Worm (Caenorhabditis elegans) whole organism, L1 larva: ENCODE data around the gene famh-136.

Experiments used
- C04F5.9 ChIP-seq: sonication (generic microtip); optimal IDR thresholded peaks from 2 replicates; lab custom pipeline; 2016; ENCODE audit warnings: missing genetic modification characterization, missing compliant biosample characterization
- C34B4.2 ChIP-seq: sonication (generic microtip); optimal IDR thresholded peaks from 2 replicates; lab custom pipeline; 2017; ENCODE audit warnings: mild to moderate bottlenecking, missing genetic modification characterization, missing compliant biosample characterization
- F16B12.6 ChIP-seq: fragments of 150-350 bp; optimal IDR thresholded peaks from 2 replicates; lab custom pipeline; 2014; ENCODE audit warnings: missing biosample characterization, missing genetic modification characterization
- Y116A8C.19 ChIP-seq: sonication (generic microtip); optimal IDR thresholded peaks from 2 replicates; lab custom pipeline; 2016; ENCODE audit warnings: missing compliant biosample characterization, missing genetic modification characterization, borderline replicate concordance
- aha-1 ChIP-seq: fragments of 150-350 bp; optimal IDR thresholded peaks from 2 replicates; lab custom pipeline; 2014; ENCODE audit warnings: missing biosample characterization, missing genetic modification characterization
- alr-1 ChIP-seq: fragments of 200-800 bp; sonication (Bioruptor generic); optimal IDR thresholded peaks from 2 replicates; lab custom pipeline; 2018; ENCODE audit warnings: borderline replicate concordance, mild to moderate bottlenecking, missing genetic modification characterization, missing compliant biosample characterization
- aly-2 ChIP-seq: fragments of 150-350 bp; optimal IDR thresholded peaks from 2 replicates; lab custom pipeline; 2014; ENCODE audit warnings: missing biosample characterization, missing genetic modification characterization
- ama-1 ChIP-seq: fragments of 150-350 bp; optimal IDR thresholded peaks from 2 replicates; lab custom pipeline; 2014
- ceh-88 ChIP-seq: fragments of 200-800 bp; sonication (Bioruptor generic); IDR thresholded peaks from 2 replicates; pipeline ENCODE4 v1.3.6; 2022; ENCODE audit warnings: missing genetic modification characterization, missing compliant biosample characterization
- dsc-1 ChIP-seq: sonication (generic microtip); optimal IDR thresholded peaks from 2 replicates; lab custom pipeline; 2016; ENCODE audit warnings: mild to moderate bottlenecking, missing genetic modification characterization, missing compliant biosample characterization
- efl-3 ChIP-seq: fragments of 200-800 bp; sonication (Bioruptor generic); optimal IDR thresholded peaks from 2 replicates; lab custom pipeline; 2018; ENCODE audit warnings: mild to moderate bottlenecking, missing genetic modification characterization, missing compliant biosample characterization
- egl-27 ChIP-seq, 2 experiments: fragments of 150-350 bp in 1 of 2; sonication (generic microtip); optimal IDR thresholded peaks; 3 replicates each; lab custom pipeline; 2017 to 2018; ENCODE audit warnings: missing biosample characterization in 2 of 2, missing genetic modification characterization in 2 of 2, missing genetic modification reagents in 2 of 2
- elt-3 ChIP-seq, 6 experiments: fragments of 150-350 bp in 1 of 6; sonication (generic microtip); optimal IDR thresholded peaks; 2 replicates each; lab custom pipeline; 2017 to 2018; ENCODE audit warnings: missing biosample characterization in 6 of 6, missing genetic modification characterization in 6 of 6, inconsistent platforms in 1 of 6
- fkh-4 ChIP-seq: sonication (generic microtip); optimal IDR thresholded peaks from 2 replicates; lab custom pipeline; 2016; ENCODE audit warnings: missing compliant biosample characterization, missing genetic modification characterization, borderline replicate concordance
- fos-1 ChIP-seq: fragments of 150-350 bp; optimal IDR thresholded peaks from 2 replicates; lab custom pipeline; 2014; ENCODE audit warnings: missing biosample characterization, missing genetic modification characterization
- grh-1 ChIP-seq: fragments of 200-800 bp; sonication (Bioruptor generic); IDR thresholded peaks from 2 replicates; pipeline ENCODE4 v1.3.6; 2022; ENCODE audit warnings: missing genetic modification reagents, missing genetic modification characterization, missing compliant biosample characterization
- hlh-17 ChIP-seq: fragments of 200-800 bp; sonication (Bioruptor generic); optimal IDR thresholded peaks from 2 replicates; lab custom pipeline; 2018; ENCODE audit warnings: missing genetic modification characterization, mild to moderate bottlenecking, missing compliant biosample characterization, moderate library complexity, borderline replicate concordance
- lin-14 ChIP-seq: fragments of 200-800 bp; sonication (Bioruptor generic); optimal IDR thresholded peaks from 2 replicates; lab custom pipeline; 2018; ENCODE audit warnings: mild to moderate bottlenecking, missing genetic modification characterization, moderate library complexity, missing compliant biosample characterization
- lin-15B ChIP-seq: fragments of 150-350 bp; sonication (generic microtip); optimal IDR thresholded peaks from 3 replicates; lab custom pipeline; 2014; ENCODE audit warnings: missing biosample characterization, missing genetic modification characterization
- lin-35 ChIP-seq, 2 experiments: fragments of 150-350 bp; optimal IDR thresholded peaks; 2 replicates each; lab custom pipeline; 2014; ENCODE audit warnings: missing biosample characterization in 2 of 2, missing genetic modification characterization in 2 of 2, missing genetic modification reagents in 2 of 2
- lin-39 ChIP-seq: fragments of 150-350 bp; optimal IDR thresholded peaks from 2 replicates; lab custom pipeline; 2014; ENCODE audit warnings: missing biosample characterization, missing genetic modification reagents, missing genetic modification characterization
- lir-3 ChIP-seq: sonication (generic microtip); optimal IDR thresholded peaks from 2 replicates; lab custom pipeline; 2016; ENCODE audit warnings: mild to moderate bottlenecking, missing genetic modification characterization, moderate library complexity, missing compliant biosample characterization; ENCODE audit not compliant: poor library complexity
- lsy-2 ChIP-seq, 2 experiments: fragments of 150-350 bp; optimal IDR thresholded peaks; 2 replicates each; lab custom pipeline; 2014; ENCODE audit warnings: missing biosample characterization in 2 of 2, missing genetic modification characterization in 2 of 2
- mab-9 ChIP-seq: fragments of 200-800 bp; sonication (Bioruptor generic); IDR thresholded peaks from 2 replicates; pipeline ENCODE4 v1.3.6; 2022; ENCODE audit warnings: missing genetic modification reagents, missing genetic modification characterization, missing compliant biosample characterization
- mdl-1 ChIP-seq, 2 experiments: fragments of 150-350 bp; optimal IDR thresholded peaks; 2 replicates each; lab custom pipeline; 2014 to 2017; ENCODE audit warnings: missing biosample characterization in 2 of 2, missing genetic modification characterization in 2 of 2, inconsistent platforms in 1 of 2
- mef-2 ChIP-seq: fragments of 150-350 bp; optimal IDR thresholded peaks from 2 replicates; lab custom pipeline; 2014; ENCODE audit warnings: missing biosample characterization, missing genetic modification characterization
- mep-1 ChIP-seq: fragments of 150-350 bp; optimal IDR thresholded peaks from 2 replicates; lab custom pipeline; 2014; ENCODE audit warnings: missing biosample characterization, missing genetic modification characterization
- nhr-19 ChIP-seq: fragments of 200-800 bp; sonication (Bioruptor generic); conservative IDR thresholded peaks from 2 replicates; pipeline ENCODE4 v1.3.6; 2022; ENCODE audit warnings: missing genetic modification characterization, missing compliant biosample characterization
- nhr-47 ChIP-seq: sonication (generic microtip); optimal IDR thresholded peaks from 2 replicates; lab custom pipeline; 2016; ENCODE audit warnings: mild to moderate bottlenecking, missing genetic modification characterization, moderate library complexity, missing compliant biosample characterization
- nhr-71 ChIP-seq: sonication (generic microtip); optimal IDR thresholded peaks from 2 replicates; lab custom pipeline; 2016; ENCODE audit warnings: mild to moderate bottlenecking, missing genetic modification characterization, moderate library complexity, missing compliant biosample characterization
- nhr-84 ChIP-seq: sonication (generic microtip); optimal IDR thresholded peaks from 2 replicates; lab custom pipeline; 2017; ENCODE audit warnings: missing biosample characterization, missing genetic modification characterization
- nhr-85 ChIP-seq: sonication (generic microtip); peaks from one replicate; lab custom pipeline; 2016; ENCODE audit warnings: missing genetic modification characterization, inconsistent platforms, missing compliant biosample characterization
- pag-3 ChIP-seq: sonication (generic microtip); optimal IDR thresholded peaks from 2 replicates; lab custom pipeline; 2017; ENCODE audit warnings: missing genetic modification characterization, mild to moderate bottlenecking, missing compliant biosample characterization, antibody characterized with exemption, borderline replicate concordance; ENCODE audit not compliant: insufficient read depth
- pax-3 ChIP-seq: fragments of 200-800 bp; sonication (Bioruptor generic); optimal IDR thresholded peaks from 2 replicates; lab custom pipeline; 2018; ENCODE audit warnings: mild to moderate bottlenecking, missing genetic modification characterization, moderate library complexity, missing compliant biosample characterization
- snu-23 ChIP-seq: sonication (generic microtip); optimal IDR thresholded peaks from 2 replicates; lab custom pipeline; 2016; ENCODE audit warnings: missing genetic modification characterization, missing compliant biosample characterization
- sox-4 ChIP-seq: sonication (generic microtip); optimal IDR thresholded peaks from 2 replicates; lab custom pipeline; 2016; ENCODE audit warnings: missing genetic modification characterization, missing compliant biosample characterization
- sptf-1 ChIP-seq: fragments of 150-350 bp; optimal IDR thresholded peaks from 2 replicates; lab custom pipeline; 2014; ENCODE audit warnings: missing biosample characterization, missing genetic modification characterization
- swsn-7 ChIP-seq: sonication (generic microtip); optimal IDR thresholded peaks from 2 replicates; lab custom pipeline; 2016; ENCODE audit warnings: missing genetic modification characterization, missing compliant biosample characterization
- tbx-2 ChIP-seq: sonication (generic microtip); optimal IDR thresholded peaks from 2 replicates; lab custom pipeline; 2016; ENCODE audit warnings: missing genetic modification characterization, missing compliant biosample characterization
- unc-30 ChIP-seq: sonication (generic microtip); optimal IDR thresholded peaks from 2 replicates; lab custom pipeline; 2017; ENCODE audit warnings: missing biosample characterization, missing genetic modification characterization
- unc-98 ChIP-seq: fragments of 200-800 bp; sonication (Bioruptor generic); IDR thresholded peaks from 2 replicates; pipeline ENCODE4 v1.3.6; 2022; ENCODE audit warnings: missing genetic modification characterization, missing compliant biosample characterization
- zag-1 ChIP-seq: fragments of 150-350 bp; optimal IDR thresholded peaks from 2 replicates; lab custom pipeline; 2014; ENCODE audit warnings: missing biosample characterization, missing genetic modification characterization
- zip-4 ChIP-seq: fragments of 200-800 bp; sonication (Bioruptor generic); optimal IDR thresholded peaks from 2 replicates; lab custom pipeline; 2018; ENCODE audit warnings: mild to moderate bottlenecking, missing genetic modification characterization, moderate library complexity, missing compliant biosample characterization
- ztf-11 ChIP-seq, 2 experiments: sonication (generic microtip); optimal IDR thresholded peaks; 2 replicates each; lab custom pipeline; 2016 to 2017; ENCODE audit warnings: missing genetic modification characterization in 2 of 2, missing biosample characterization in 1 of 2, missing compliant biosample characterization in 1 of 2

The famh-136 gene

DNA sequence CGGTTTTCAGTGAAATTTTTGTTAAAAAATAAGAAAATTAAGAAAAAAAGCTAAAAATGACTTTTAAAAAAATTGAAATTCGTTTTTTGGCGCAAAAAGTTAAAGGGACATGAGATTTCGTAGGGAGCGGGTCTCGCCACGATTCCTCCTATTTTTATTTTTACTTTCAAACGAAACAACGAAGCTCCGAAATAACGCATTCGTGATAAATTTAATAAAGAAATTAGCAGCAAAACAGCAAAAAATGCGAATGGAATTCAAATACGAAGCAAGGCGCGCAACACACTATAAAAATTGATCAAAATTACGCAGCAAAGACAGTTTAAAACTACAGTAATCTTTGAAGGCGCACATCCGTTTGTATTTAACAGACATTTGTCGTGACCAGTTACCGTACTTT, 12.2 kb downstream of the famh-136 start (continued):
- TF ChIP-seq mef-2 (tag; lab: Kevin White, UChicago) = no peak
- no peak for TF ChIP-seq ama-1 (lab: Kevin White, UChicago)
- TF ChIP-seq sptf-1 (tag; lab: Kevin White, UChicago) = no peak
- no peak for TF ChIP-seq nhr-84
- TF ChIP-seq lin-35 (GFP tag; optimal IDR thresholded peaks at IDR 0.05; lab: Kevin White, UChicago) = peak; percentile 76 to 89
- TF ChIP-seq lin-15B (tag; lab: Kevin White, UChicago) = peak; percentile 84
- no peak for TF ChIP-seq lin-39 (tag; lab: Kevin White, UChicago)
- TF ChIP-seq F16B12.6 (tag; lab: Kevin White, UChicago) = no peak
- no peak for TF ChIP-seq C34B4.2 (tag; lab: Kevin White, UChicago)
- TF ChIP-seq sox-4 = no peak
- TF ChIP-seq lir-3 (tag; lab: Kevin White, UChicago) = no peak
- TF ChIP-seq aha-1 (tag; lab: Kevin White, UChicago) = no peak
- no peak for TF ChIP-seq ceh-88
- no peak for TF ChIP-seq hlh-17 (GFP tag; lab: Kevin White, UChicago)
- TF ChIP-seq ztf-11 (tag; optimal IDR thresholded peaks at IDR 0.05; lab: Kevin White, UChicago) = no peak
- peak; percentile 33 for TF ChIP-seq nhr-85 (tag; lab: Kevin White, UChicago)
- no peak for TF ChIP-seq zip-4 (GFP tag; lab: Kevin White, UChicago)
- no peak for TF ChIP-seq elt-3 (tag; optimal IDR thresholded peaks at IDR 0.05; lab: Kevin White, UChicago)
- no peak for TF ChIP-seq unc-30 (tag; lab: Kevin White, UChicago)
- TF ChIP-seq pax-3 = no peak
- no peak for TF ChIP-seq unc-98 (GFP tag; lab: Robert Waterston, UW)
- no peak for TF ChIP-seq Y116A8C.19 (tag; lab: Kevin White, UChicago)
- no peak for TF ChIP-seq mab-9 (GFP tag; lab: Robert Waterston, UW)
- peak; percentile 47 for TF ChIP-seq mep-1 (tag; lab: Kevin White, UChicago)
- TF ChIP-seq aly-2 (tag; lab: Kevin White, UChicago) = no peak
- peak; percentile 26 for TF ChIP-seq dsc-1 (tag; lab: Kevin White, UChicago)
- peak; percentile 79 to 93 for TF ChIP-seq lsy-2 (tag; optimal IDR thresholded peaks at IDR 0.05; lab: Kevin White, UChicago)
- no peak for TF ChIP-seq alr-1 (tag; lab: Kevin White, UChicago)
- no peak for TF ChIP-seq mdl-1 (tag; optimal IDR thresholded peaks at IDR 0.05; lab: Kevin White, UChicago)
- no peak for TF ChIP-seq fos-1 (tag; lab: Kevin White, UChicago)
- peak; percentile 12 for TF ChIP-seq tbx-2
- no peak for TF ChIP-seq fkh-4 (tag; lab: Kevin White, UChicago)
- TF ChIP-seq efl-3 (GFP tag; lab: Kevin White, UChicago) = no peak
- TF ChIP-seq zag-1 (tag; lab: Kevin White, UChicago) = no peak
- no peak for TF ChIP-seq pag-3 (tag; lab: Kevin White, UChicago)
- no peak for TF ChIP-seq egl-27 (tag; optimal IDR thresholded peaks at IDR 0.05; lab: Kevin White, UChicago)

DNA sequence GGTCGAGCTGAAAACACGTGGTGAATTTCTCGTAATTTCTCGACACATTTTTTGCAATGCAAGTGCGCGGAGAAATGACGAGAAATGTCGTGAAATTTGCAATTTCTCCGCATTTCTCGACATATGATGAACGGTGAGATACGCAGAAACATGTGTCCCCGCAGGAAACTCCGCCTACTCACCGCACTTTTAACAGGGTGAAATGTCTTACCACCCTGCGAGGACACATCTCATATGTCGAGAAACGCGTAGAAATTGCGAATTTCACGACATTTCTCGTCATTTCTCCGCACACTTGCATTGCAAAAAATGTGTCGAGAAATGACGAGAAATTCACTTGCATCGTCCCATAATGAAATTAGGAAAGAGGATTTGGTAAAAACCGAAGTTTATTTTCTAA, 13.5 kb downstream of the famh-136 start:
- peak; percentile 19 for TF ChIP-seq snu-23 (GFP tag; lab: Kevin White, UChicago)
- TF ChIP-seq nhr-19 (GFP tag; lab: Robert Waterston, UW) = peak; percentile 29
- TF ChIP-seq nhr-85 (tag; lab: Kevin White, UChicago) = peak; percentile 37
- peak; percentile 11 for TF ChIP-seq nhr-47 (tag; lab: Kevin White, UChicago)
- TF ChIP-seq swsn-7 (tag; lab: Kevin White, UChicago) = peak; percentile 58
- TF ChIP-seq nhr-71 = peak; percentile 35
- TF ChIP-seq C04F5.9 = peak; percentile 48
- peak; percentile 39 for TF ChIP-seq lin-14 (GFP tag; lab: Kevin White, UChicago)
- TF ChIP-seq grh-1 = 0 out of 2 replicates have a peak, but pooled peaks have one; percentile 15
- TF ChIP-seq, all 84 proteins: peak for 9; not testable (repeated sequence) for 75
